Fruit fly (Drosophila melanogaster) whole organism, embryonic: ENCODE data around the gene CG32192.

Experiments
- ATbp ChIP-seq: fragments of 200-800 bp; sonication (Bioruptor generic); optimal IDR thresholded peaks from 2 replicates; lab custom pipeline; 2017; ENCODE audit warnings: missing biosample characterization, mild to moderate bottlenecking, missing genetic modification characterization, missing genetic modification reagents
- CG10462 ChIP-seq: fragments of 200-800 bp; sonication (Bioruptor generic); optimal IDR thresholded peaks from 2 replicates; lab custom pipeline; 2016; ENCODE audit warnings: missing biosample characterization, missing genetic modification characterization
- CG11398 ChIP-seq: fragments of 200-800 bp; sonication (Bioruptor generic); optimal IDR thresholded peaks from 2 replicates; lab custom pipeline; 2016; ENCODE audit warnings: missing biosample characterization, missing genetic modification characterization
- CG1233 ChIP-seq: fragments of 200-800 bp; sonication (Bioruptor generic); optimal IDR thresholded peaks from 4 replicates; lab custom pipeline; 2018; ENCODE audit warnings: missing biosample characterization, mild to moderate bottlenecking, missing genetic modification characterization
- CG15479 ChIP-seq: fragments of 200-800 bp; sonication (Bioruptor generic); optimal IDR thresholded peaks from 3 replicates; lab custom pipeline; 2019; ENCODE audit warnings: missing biosample characterization, mild to moderate bottlenecking, missing genetic modification characterization, moderate library complexity
- CG15514 ChIP-seq: fragments of 200-800 bp; sonication (Bioruptor generic); optimal IDR thresholded peaks from 3 replicates; lab custom pipeline; 2017; ENCODE audit warnings: missing biosample characterization, missing genetic modification characterization, mild to moderate bottlenecking, moderate library complexity, missing genetic modification reagents
- CG16815 ChIP-seq: fragments of 200-800 bp; sonication (Bioruptor generic); optimal IDR thresholded peaks from 3 replicates; lab custom pipeline; 2017; ENCODE audit warnings: missing biosample characterization, mild to moderate bottlenecking, missing genetic modification characterization
- CG16863 ChIP-seq: fragments of 200-800 bp; sonication (Bioruptor generic); optimal IDR thresholded peaks from 3 replicates; lab custom pipeline; 2016; ENCODE audit warnings: missing biosample characterization, missing genetic modification characterization
- CG17385 ChIP-seq: fragments of 200-800 bp; sonication (Bioruptor generic); optimal IDR thresholded peaks from 3 replicates; lab custom pipeline; 2018; ENCODE audit warnings: missing biosample characterization, mild to moderate bottlenecking, missing genetic modification characterization
- CG17829 ChIP-seq: fragments of 200-800 bp; optimal IDR thresholded peaks from 2 replicates; lab custom pipeline; 2019; ENCODE audit warnings: missing biosample characterization, mild to moderate bottlenecking, missing genetic modification characterization, moderate library complexity
- CG17912 ChIP-seq: fragments of 200-800 bp; sonication (Bioruptor generic); optimal IDR thresholded peaks from 2 replicates; lab custom pipeline; 2018; ENCODE audit warnings: missing biosample characterization, mild to moderate bottlenecking, missing genetic modification characterization
- CG2116 ChIP-seq: fragments of 200-800 bp; sonication (Bioruptor generic); optimal IDR thresholded peaks from 3 replicates; lab custom pipeline; 2018; ENCODE audit warnings: missing biosample characterization, mild to moderate bottlenecking, missing genetic modification characterization
- CG2712 ChIP-seq: fragments of 200-800 bp; optimal IDR thresholded peaks from 3 replicates; lab custom pipeline; 2019; ENCODE audit warnings: missing biosample characterization, mild to moderate bottlenecking, missing genetic modification characterization, moderate library complexity
- CG31365 ChIP-seq: fragments of 200-800 bp; sonication (Bioruptor generic); optimal IDR thresholded peaks from 2 replicates; lab custom pipeline; 2018; ENCODE audit warnings: missing biosample characterization, mild to moderate bottlenecking, missing genetic modification characterization
- CG34422 ChIP-seq: fragments of 200-800 bp; sonication (Bioruptor generic); IDR thresholded peaks from 3 replicates; pipeline ENCODE4 v1.3.6; 2022; ENCODE audit warnings: missing biosample characterization, missing genetic modification characterization
- CG4707 ChIP-seq: fragments of 200-800 bp; sonication (Bioruptor generic); optimal IDR thresholded peaks from 2 replicates; lab custom pipeline; 2018; ENCODE audit warnings: missing biosample characterization, mild to moderate bottlenecking, missing genetic modification characterization, moderate library complexity
- CG6254 ChIP-seq: fragments of 200-800 bp; sonication (Bioruptor generic); optimal IDR thresholded peaks from 3 replicates; lab custom pipeline; 2017; ENCODE audit warnings: mild to moderate bottlenecking, missing biosample characterization, missing genetic modification reagents, missing genetic modification characterization
- CG6689 ChIP-seq: fragments of 200-800 bp; sonication (Bioruptor generic); IDR thresholded peaks from 2 replicates; pipeline ENCODE4 v1.3.6; 2022; ENCODE audit warnings: missing biosample characterization, missing genetic modification characterization
- CG7271 ChIP-seq: fragments of 200-800 bp; sonication (Bioruptor generic); optimal IDR thresholded peaks from 2 replicates; lab custom pipeline; 2018; ENCODE audit warnings: missing biosample characterization, mild to moderate bottlenecking, missing genetic modification characterization, moderate library complexity
- CG7357 ChIP-seq: fragments of 200-800 bp; sonication (Bioruptor generic); IDR thresholded peaks from 3 replicates; pipeline ENCODE4 v1.3.6; 2022; ENCODE audit warnings: missing biosample characterization, missing genetic modification characterization
- CG9797 ChIP-seq: fragments of 200-800 bp; sonication (Bioruptor generic); optimal IDR thresholded peaks from 3 replicates; lab custom pipeline; 2018; ENCODE audit warnings: missing biosample characterization, mild to moderate bottlenecking, missing genetic modification characterization
- Chrac-16 ChIP-seq: fragments of 200-800 bp; sonication (Bioruptor generic); optimal IDR thresholded peaks from 3 replicates; lab custom pipeline; 2016; ENCODE audit warnings: missing biosample characterization, missing genetic modification characterization
- Dad ChIP-seq: fragments of 200-800 bp; sonication (Bioruptor generic); optimal IDR thresholded peaks from 3 replicates; lab custom pipeline; 2016; ENCODE audit warnings: missing biosample characterization, missing genetic modification characterization
- E2f2 ChIP-seq: fragments of 200-800 bp; sonication (Bioruptor generic); IDR thresholded peaks from 2 replicates; pipeline ENCODE4 v1.3.6; 2022; ENCODE audit warnings: missing biosample characterization, missing genetic modification characterization
- GATAe ChIP-seq: fragments of 200-800 bp; sonication (Bioruptor generic); conservative IDR thresholded peaks from 2 replicates; pipeline ENCODE4 v1.3.6; 2022; ENCODE audit warnings: missing biosample characterization, missing genetic modification characterization
- MESR4 ChIP-seq: fragments of 200-800 bp; sonication (Bioruptor generic); optimal IDR thresholded peaks from 2 replicates; lab custom pipeline; 2018; ENCODE audit warnings: missing biosample characterization, mild to moderate bottlenecking, missing genetic modification characterization, moderate library complexity
- Mad ChIP-seq: fragments of 200-800 bp; sonication (Bioruptor generic); optimal IDR thresholded peaks from 2 replicates; lab custom pipeline; 2016; ENCODE audit warnings: missing biosample characterization, missing genetic modification characterization
- Poxn ChIP-seq: fragments of 200-800 bp; sonication (Bioruptor generic); IDR thresholded peaks from 2 replicates; pipeline ENCODE4 v1.3.6; 2022; ENCODE audit warnings: missing biosample characterization, missing genetic modification characterization
- Stat92E ChIP-seq, 3 experiments: fragments of >200 bp in 2 of 3; fragments of 200-800 bp in 1 of 3; sonication (Bioruptor generic) in 1 of 3; optimal IDR thresholded peaks; 2 replicates each; lab custom pipeline; 2017 to 2019; ENCODE audit warnings: missing biosample characterization in 3 of 3, missing genetic modification characterization in 3 of 3, mild to moderate bottlenecking in 1 of 3, moderate library complexity in 1 of 3
- Usf ChIP-seq: fragments of 200-800 bp; sonication (Bioruptor generic); optimal IDR thresholded peaks from 2 replicates; lab custom pipeline; 2017; ENCODE audit warnings: missing genotype, missing biosample characterization, missing genetic modification characterization
- bab2 ChIP-seq: fragments of 200-800 bp; sonication (Bioruptor generic); optimal IDR thresholded peaks from 2 replicates; lab custom pipeline; 2016; ENCODE audit warnings: missing biosample characterization, missing genetic modification characterization
- bsh ChIP-seq, 2 experiments: fragments of 200-800 bp; sonication (Bioruptor generic); optimal IDR thresholded peaks; 2 replicates each; lab custom pipeline; 2017 to 2018; ENCODE audit warnings: mild to moderate bottlenecking in 2 of 2, missing biosample characterization in 2 of 2, missing genetic modification characterization in 2 of 2, moderate library complexity in 1 of 2
- dimm ChIP-seq: fragments of 200-800 bp; sonication (Bioruptor generic); IDR thresholded peaks from 2 replicates; pipeline ENCODE4 v1.3.6; 2022; ENCODE audit warnings: missing biosample characterization, missing genetic modification characterization
- dmrt11E ChIP-seq: fragments of 200-800 bp; sonication (Bioruptor generic); optimal IDR thresholded peaks from 3 replicates; lab custom pipeline; 2018; ENCODE audit warnings: missing biosample characterization, mild to moderate bottlenecking, missing genetic modification characterization, moderate library complexity
- fd64A ChIP-seq: fragments of 200-800 bp; sonication (Bioruptor generic); optimal IDR thresholded peaks from 3 replicates; lab custom pipeline; 2018; ENCODE audit warnings: missing biosample characterization, mild to moderate bottlenecking, missing genetic modification characterization
- fd96Cb ChIP-seq: fragments of 200-800 bp; sonication (Bioruptor generic); optimal IDR thresholded peaks from 2 replicates; lab custom pipeline; 2018; ENCODE audit warnings: missing biosample characterization, mild to moderate bottlenecking, missing genetic modification characterization, moderate library complexity
- gcm2 ChIP-seq: fragments of 200-800 bp; sonication (Bioruptor generic); optimal IDR thresholded peaks from 2 replicates; lab custom pipeline; 2016; ENCODE audit warnings: missing biosample characterization, missing genetic modification characterization
- kay ChIP-seq: fragments of 200-800 bp; sonication (Bioruptor generic); optimal IDR thresholded peaks from 2 replicates; lab custom pipeline; 2016; ENCODE audit warnings: missing biosample characterization, missing genetic modification characterization
- kni ChIP-seq: fragments of 200-800 bp; sonication (Bioruptor generic); optimal IDR thresholded peaks from 3 replicates; lab custom pipeline; 2017; ENCODE audit warnings: mild to moderate bottlenecking, missing biosample characterization, missing genetic modification reagents, missing genetic modification characterization
- mirr ChIP-seq: fragments of 200-800 bp; sonication (Bioruptor generic); optimal IDR thresholded peaks from 3 replicates; lab custom pipeline; 2018; ENCODE audit warnings: missing biosample characterization, mild to moderate bottlenecking, missing genetic modification characterization
- onecut ChIP-seq: fragments of 200-800 bp; sonication (Bioruptor generic); IDR thresholded peaks from 2 replicates; pipeline ENCODE4 v1.3.6; 2022; ENCODE audit warnings: missing biosample characterization, missing genetic modification characterization
- otp ChIP-seq: fragments of 200-800 bp; sonication (Bioruptor generic); IDR thresholded peaks from 3 replicates; pipeline ENCODE4, ENCODE4 v1.3.6; 2022; ENCODE audit warnings: missing biosample characterization, missing genetic modification characterization
- pros ChIP-seq: fragments of 200-800 bp; sonication (Bioruptor generic); optimal IDR thresholded peaks from 3 replicates; lab custom pipeline; 2019; ENCODE audit warnings: missing biosample characterization, mild to moderate bottlenecking, missing genetic modification characterization, moderate library complexity
- pzg ChIP-seq: fragments of 200-800 bp; sonication (Bioruptor generic); optimal IDR thresholded peaks from 3 replicates; lab custom pipeline; 2018; ENCODE audit warnings: missing biosample characterization, mild to moderate bottlenecking, missing genetic modification characterization, moderate library complexity
- run ChIP-seq: fragments of 200-800 bp; sonication (Bioruptor generic); optimal IDR thresholded peaks from 3 replicates; lab custom pipeline; 2018; ENCODE audit warnings: missing biosample characterization, mild to moderate bottlenecking, missing genetic modification characterization
- sc ChIP-seq, 3 experiments: fragments of >200 bp in 2 of 3; fragments of 200-800 bp in 1 of 3; sonication (Bioruptor generic) in 1 of 3; optimal IDR thresholded peaks; 2 replicates in 2 of 3; 3 replicates in 1 of 3; lab custom pipeline; 2017; ENCODE audit warnings: mild to moderate bottlenecking in 1 of 3, missing biosample characterization in 1 of 3, missing genetic modification characterization in 1 of 3, missing genetic modification reagents in 1 of 3
- sd ChIP-seq: fragments of 200-800 bp; sonication (Bioruptor generic); optimal IDR thresholded peaks from 3 replicates; lab custom pipeline; 2018; ENCODE audit warnings: missing biosample characterization, mild to moderate bottlenecking, missing genetic modification characterization, moderate library complexity
- stc ChIP-seq: fragments of 200-800 bp; sonication (Bioruptor generic); IDR thresholded peaks from 2 replicates; pipeline ENCODE4 v1.3.6; 2022; ENCODE audit warnings: missing biosample characterization, missing genetic modification characterization

The CG32192 gene

dm6 chr3L:18003054-18003871, 36.9 kb upstream of the CG32192 start (continued):
- no peak for TF ChIP-seq CG17912 (GFP tag; lab: Kevin White, UChicago)
- TF ChIP-seq CG17829 = peak; percentile 54
- TF ChIP-seq fd96Cb (tag; lab: Kevin White, UChicago) = peak; percentile 49
- no peak for TF ChIP-seq Dad
- TF ChIP-seq GATAe (GFP tag; lab: Robert Waterston, UW) = peak; percentile 85
- no peak for TF ChIP-seq CG4707 (GFP tag; lab: Kevin White, UChicago)
- TF ChIP-seq CG31365 (tag; lab: Kevin White, UChicago) = no peak
- no peak for TF ChIP-seq Poxn (GFP tag; lab: Robert Waterston, UW)
- TF ChIP-seq CG2712 = peak; percentile 66
- no peak for TF ChIP-seq kni (GFP tag; lab: Kevin White, UChicago)
- no peak for TF ChIP-seq otp (GFP tag; lab: Robert Waterston, UW)
- no peak for TF ChIP-seq gcm2 (GFP tag; lab: Kevin White, UChicago)
- TF ChIP-seq Usf = no peak
- TF ChIP-seq CG11398 (GFP tag; lab: Kevin White, UChicago) = no peak
- no peak for TF ChIP-seq stc (GFP tag; lab: Robert Waterston, UW)
- no peak for TF ChIP-seq run (tag; lab: Kevin White, UChicago)
- no peak for TF ChIP-seq CG16863 (GFP tag; lab: Kevin White, UChicago)
- TF ChIP-seq CG6254 (GFP tag; lab: Kevin White, UChicago) = peak; percentile 4
- peak; percentile 98 for TF ChIP-seq sd (tag; lab: Kevin White, UChicago)
- TF ChIP-seq kay = peak; percentile 10
- no peak for TF ChIP-seq pros (GFP tag; lab: Kevin White, UChicago)
- TF ChIP-seq bsh (GFP tag; optimal IDR thresholded peaks at IDR 0.05; lab: Kevin White, UChicago) = peak in 1 of 2 experiments; percentile 47
- no peak for TF ChIP-seq CG34422
- TF ChIP-seq ATbp (GFP tag; lab: Kevin White, UChicago) = no peak
- no peak for TF ChIP-seq onecut
- peak; percentile 63 for TF ChIP-seq CG17385
- TF ChIP-seq Stat92E (GFP tag; optimal IDR thresholded peaks at IDR 0.05; lab: Kevin White, UChicago) = no peak
- 0 out of 3 replicates have a peak, but pooled peaks have one; percentile 33 for TF ChIP-seq CG7357 (GFP tag; lab: Robert Waterston, UW)
- TF ChIP-seq CG16815 (GFP tag; lab: Kevin White, UChicago) = peak; percentile 23
- no peak for TF ChIP-seq CG15479 (GFP tag; lab: Kevin White, UChicago)
- TF ChIP-seq CG9797 (GFP tag; lab: Kevin White, UChicago) = no peak
- no peak for TF ChIP-seq MESR4
- TF ChIP-seq CG6689 (GFP tag; lab: Robert Waterston, UW) = no peak
- TF ChIP-seq E2f2 = 0 out of 2 replicates have a peak, but pooled peaks have one; percentile 8
- TF ChIP-seq Chrac-16 (GFP tag; lab: Kevin White, UChicago) = no peak
- peak; percentile 91 for TF ChIP-seq mirr (GFP tag; lab: Kevin White, UChicago)
- no peak for TF ChIP-seq Mad (GFP tag; lab: Kevin White, UChicago)
- no peak for TF ChIP-seq CG1233
- TF ChIP-seq CG7271 (tag; lab: Kevin White, UChicago) = no peak
- TF ChIP-seq pzg = no peak
- peak; percentile 8 for TF ChIP-seq CG15514 (GFP tag; lab: Kevin White, UChicago)
- TF ChIP-seq dimm = no peak
- TF ChIP-seq fd64A (GFP tag; lab: Kevin White, UChicago) = no peak
- TF ChIP-seq dmrt11E (tag; lab: Kevin White, UChicago) = peak; percentile 77
- no peak for TF ChIP-seq bab2 (GFP tag; lab: Kevin White, UChicago)
- TF ChIP-seq CG2116 (GFP tag; lab: Kevin White, UChicago) = peak; percentile 12
- TF ChIP-seq CG10462 (GFP tag; lab: Kevin White, UChicago) = no peak
- no peak for TF ChIP-seq sc (optimal IDR thresholded peaks at IDR 0.05; lab: Kevin White, UChicago)
- TF ChIP-seq sc (GFP tag; optimal IDR thresholded peaks at IDR 0.05; lab: Kevin White, UChicago) = no peak
